Worm (Caenorhabditis elegans) whole organism, L3 larva: ENCODE measurements around the gene pqn-84.

Experiments used
- R02D3.7 ChIP-seq: fragments of 150-350 bp; optimal IDR thresholded peaks from 2 replicates; lab custom pipeline; 2014; ENCODE audit warnings: missing biosample characterization, missing genetic modification characterization
- ZK546.5 ChIP-seq: sonication (generic microtip); optimal IDR thresholded peaks from 2 replicates; lab custom pipeline; 2017; ENCODE audit warnings: missing biosample characterization, missing genetic modification characterization
- aly-2 ChIP-seq: fragments of 150-350 bp; optimal IDR thresholded peaks from 2 replicates; lab custom pipeline; 2014; ENCODE audit warnings: missing biosample characterization, missing genetic modification characterization
- ceh-16 ChIP-seq: sonication (generic microtip); optimal IDR thresholded peaks from 2 replicates; lab custom pipeline; 2017; ENCODE audit warnings: missing biosample characterization, missing genetic modification characterization
- ceh-28 ChIP-seq: fragments of 150-350 bp; optimal IDR thresholded peaks from 2 replicates; lab custom pipeline; 2014; ENCODE audit warnings: missing biosample characterization, missing genetic modification reagents, missing genetic modification characterization
- daf-12 ChIP-seq: fragments of 150-350 bp; optimal IDR thresholded peaks from 2 replicates; lab custom pipeline; 2014; ENCODE audit warnings: missing biosample characterization, missing genetic modification reagents, missing genetic modification characterization
- egl-27 ChIP-seq: sonication (generic microtip); optimal IDR thresholded peaks from 4 replicates; lab custom pipeline; 2017; ENCODE audit warnings: missing biosample characterization, missing genetic modification reagents, missing genetic modification characterization
- egl-5 ChIP-seq: fragments of 150-350 bp; optimal IDR thresholded peaks from 2 replicates; lab custom pipeline; 2017; ENCODE audit warnings: missing biosample characterization, missing genetic modification reagents, missing genetic modification characterization, inconsistent platforms
- elt-1 ChIP-seq: fragments of 150-350 bp; optimal IDR thresholded peaks from 2 replicates; lab custom pipeline; 2014; ENCODE audit warnings: missing biosample characterization, missing genetic modification characterization
- elt-2 ChIP-seq: sonication (generic microtip); optimal IDR thresholded peaks from 2 replicates; lab custom pipeline; 2016; ENCODE audit warnings: missing genetic modification reagents, mild to moderate bottlenecking, missing genetic modification characterization, missing compliant biosample characterization
- eor-1 ChIP-seq, 2 experiments: fragments of 150-350 bp; optimal IDR thresholded peaks; 2 replicates each; lab custom pipeline; 2014 to 2018; ENCODE audit warnings: missing biosample characterization in 2 of 2, missing genetic modification characterization in 2 of 2
- fkh-10 ChIP-seq: sonication (generic microtip); optimal IDR thresholded peaks from 2 replicates; lab custom pipeline; 2017; ENCODE audit warnings: missing biosample characterization, missing genetic modification reagents, missing genetic modification characterization
- fkh-2 ChIP-seq: fragments of 150-350 bp; optimal IDR thresholded peaks from 2 replicates; lab custom pipeline; 2014; ENCODE audit warnings: missing biosample characterization, missing genetic modification reagents, missing genetic modification characterization
- fos-1 ChIP-seq: fragments of 150-350 bp; optimal IDR thresholded peaks from 2 replicates; lab custom pipeline; 2014; ENCODE audit warnings: missing biosample characterization, missing genetic modification characterization
- hmg-11 ChIP-seq: sonication (generic microtip); optimal IDR thresholded peaks from 2 replicates; lab custom pipeline; 2016; ENCODE audit warnings: missing genetic modification characterization, missing compliant biosample characterization
- jun-1 ChIP-seq: fragments of 150-350 bp; optimal IDR thresholded peaks from 2 replicates; lab custom pipeline; 2014; ENCODE audit warnings: missing biosample characterization, missing genetic modification reagents, missing genetic modification characterization
- lin-39 ChIP-seq: fragments of 150-350 bp; optimal IDR thresholded peaks from 2 replicates; lab custom pipeline; 2018; ENCODE audit warnings: missing biosample characterization, missing genetic modification reagents, missing genetic modification characterization
- lsy-12 ChIP-seq: sonication (generic microtip); optimal IDR thresholded peaks from 2 replicates; lab custom pipeline; 2016; ENCODE audit warnings: mild to moderate bottlenecking, missing genetic modification characterization, missing compliant biosample characterization
- mml-1 ChIP-seq: fragments of 150-350 bp; sonication (generic microtip); optimal IDR thresholded peaks from 3 replicates; lab custom pipeline; 2014; ENCODE audit warnings: missing biosample characterization, missing genetic modification characterization
- nhr-25 ChIP-seq: sonication (generic microtip); optimal IDR thresholded peaks from 2 replicates; lab custom pipeline; 2017; ENCODE audit warnings: missing biosample characterization, missing genetic modification characterization
- nhr-43 ChIP-seq: sonication (generic microtip); optimal IDR thresholded peaks from 2 replicates; lab custom pipeline; 2016; ENCODE audit warnings: mild to moderate bottlenecking, missing genetic modification characterization, missing compliant biosample characterization; ENCODE audit not compliant: poor library complexity, severe bottlenecking
- nhr-67 ChIP-seq: fragments of 150-350 bp; optimal IDR thresholded peaks from 2 replicates; lab custom pipeline; 2014; ENCODE audit warnings: missing biosample characterization, missing genetic modification characterization
- nhr-76 ChIP-seq: fragments of 150-350 bp; sonication (generic microtip); optimal IDR thresholded peaks from 5 replicates; lab custom pipeline; 2014; ENCODE audit warnings: missing biosample characterization, missing genetic modification characterization
- nhr-77 ChIP-seq: fragments of 150-350 bp; optimal IDR thresholded peaks from 2 replicates; lab custom pipeline; 2014; ENCODE audit warnings: missing biosample characterization, missing genetic modification characterization
- pqm-1 ChIP-seq: fragments of 150-350 bp; optimal IDR thresholded peaks from 2 replicates; lab custom pipeline; 2017; ENCODE audit warnings: missing biosample characterization, missing genetic modification characterization, inconsistent platforms
- sea-2 ChIP-seq: fragments of 150-350 bp; sonication (generic microtip); optimal IDR thresholded peaks from 4 replicates; lab custom pipeline; 2014; ENCODE audit warnings: missing biosample characterization, missing genetic modification reagents, missing genetic modification characterization
- skn-1 ChIP-seq: fragments of 150-350 bp; optimal IDR thresholded peaks from 2 replicates; lab custom pipeline; 2014; ENCODE audit warnings: missing biosample characterization, missing genetic modification characterization
- tbx-2 ChIP-seq: sonication (generic microtip); optimal IDR thresholded peaks from 2 replicates; lab custom pipeline; 2016; ENCODE audit warnings: mild to moderate bottlenecking, missing genetic modification characterization, missing compliant biosample characterization
- unc-39 ChIP-seq: sonication (generic microtip); optimal IDR thresholded peaks from 4 replicates; lab custom pipeline; 2017; ENCODE audit warnings: missing biosample characterization, missing genetic modification characterization
- unc-62 ChIP-seq: fragments of 150-350 bp; sonication (generic microtip); optimal IDR thresholded peaks from 4 replicates; lab custom pipeline; 2014; ENCODE audit warnings: missing biosample characterization, missing genetic modification reagents, missing genetic modification characterization
- zag-1 ChIP-seq: fragments of 150-350 bp; optimal IDR thresholded peaks from 2 replicates; lab custom pipeline; 2014; ENCODE audit warnings: missing biosample characterization, missing genetic modification characterization
- ztf-4 ChIP-seq: fragments of 150-350 bp; optimal IDR thresholded peaks from 2 replicates; lab custom pipeline; 2014; ENCODE audit warnings: missing biosample characterization, missing genetic modification characterization

pqn-84 gene

ce11 chrIII:11696273-11696672 lies 3.8 kb upstream of the pqn-84 start, which contains the start of gene Y41C4A.6:
TSS of gene Y41C4A.6 (plus strand) at chrIII:11696573.
- TF ChIP-seq elt-1 (tag; lab: Kevin White, UChicago) = no peak
- no peak for TF ChIP-seq fos-1 (tag; lab: Kevin White, UChicago)
- no peak for TF ChIP-seq nhr-77 (tag; lab: Kevin White, UChicago)
- TF ChIP-seq pqm-1 (tag; lab: Kevin White, UChicago) = no peak
- no peak for TF ChIP-seq zag-1 (tag; lab: Kevin White, UChicago)

- no peak for TF ChIP-seq elt-1 (tag; lab: Kevin White, UChicago)
- no peak for TF ChIP-seq fos-1 (tag; lab: Kevin White, UChicago)
- no peak for TF ChIP-seq ceh-28 (tag; lab: Kevin White, UChicago)
- TF ChIP-seq R02D3.7 = no peak
- no peak for TF ChIP-seq nhr-25 (tag; lab: Kevin White, UChicago)
- TF ChIP-seq tbx-2 (tag; lab: Kevin White, UChicago) = no peak
- no peak for TF ChIP-seq skn-1 (tag; lab: Kevin White, UChicago)
- TF ChIP-seq mml-1 = no peak
- TF ChIP-seq jun-1 (tag; lab: Kevin White, UChicago) = no peak
- TF ChIP-seq nhr-76 = no peak
- TF ChIP-seq eor-1 (tag; optimal IDR thresholded peaks at IDR 0.05; lab: Kevin White, UChicago) = no peak
- TF ChIP-seq nhr-43 (tag; lab: Kevin White, UChicago) = no peak
- TF ChIP-seq, all 47 proteins: peak for 0
Measured at ce11 chrIII:11698569-11698968, 1.5 kb upstream of the pqn-84 start, which contains the start of gene Y41C4A.7. TSS of gene Y41C4A.7 (plus strand) at chrIII:11698869.

- no peak for TF ChIP-seq aly-2 (tag; lab: Kevin White, UChicago)
Measured at ce11 chrIII:11701863-11702262, 1.8 kb downstream of the pqn-84 start.

- TF ChIP-seq nhr-67 (no peak), lin-39 (tag; lab: Kevin White, UChicago) (no peak), elt-2 (no peak), fkh-10 (no peak), egl-27 (no peak), daf-12 (no peak), ztf-4 (tag; lab: Kevin White, UChicago) (no peak), egl-5 (tag; lab: Kevin White, UChicago) (no peak), unc-39 (tag; lab: Kevin White, UChicago) (no peak), lsy-12 (tag; lab: Kevin White, UChicago) (no peak), zag-1 (tag; lab: Kevin White, UChicago) (no peak), fkh-2 (tag; lab: Kevin White, UChicago) (no peak), ceh-28 (tag; lab: Kevin White, UChicago) (no peak), hmg-11 (tag; lab: Kevin White, UChicago) (no peak), sea-2 (GFP tag; lab: Kevin White, UChicago) (no peak), ZK546.5 (tag; lab: Kevin White, UChicago) (no peak), skn-1 (tag; lab: Kevin White, UChicago) (no peak), ceh-16 (tag; lab: Kevin White, UChicago) (no peak), nhr-43 (tag; lab: Kevin White, UChicago) (no peak), unc-62 (GFP tag; lab: Kevin White, UChicago) (no peak)
Measured at ce11 chrIII:11703006-11703775, 3.1 kb downstream of the pqn-84 start.

ce11 chrIII:11703776-11704093 lies 3.7 kb downstream of the pqn-84 start, which contains the start of gene col-95:
TSS of gene col-95 (plus strand) at chrIII:11703994.
- TF ChIP-seq R02D3.7 (no peak), nhr-76 (no peak)
- TF ChIP-seq, all 47 proteins: peak for 0
